Worm (Caenorhabditis elegans) whole organism, late embryonic: Measurements from ENCODE around the gene F23F1.10.

Experiments used
- C08G9.2 ChIP-seq: sonication (generic microtip); optimal IDR thresholded peaks from 2 replicates; lab custom pipeline; 2016; ENCODE audit warnings: mild to moderate bottlenecking, missing genetic modification characterization, moderate library complexity, missing compliant biosample characterization
- F13H6.1 ChIP-seq: sonication (generic microtip); optimal IDR thresholded peaks from 2 replicates; lab custom pipeline; 2016; ENCODE audit warnings: missing genetic modification characterization, missing compliant biosample characterization
- T23F11.4 ChIP-seq: fragments of 200-800 bp; sonication (Bioruptor generic); optimal IDR thresholded peaks from 2 replicates; lab custom pipeline; 2018; ENCODE audit warnings: mild to moderate bottlenecking, missing genetic modification characterization, missing compliant biosample characterization
- Y22D7AL.16 ChIP-seq: sonication (generic microtip); optimal IDR thresholded peaks from 2 replicates; lab custom pipeline; 2016; ENCODE audit warnings: missing genetic modification characterization, missing compliant biosample characterization
- ahr-1 ChIP-seq: sonication (generic microtip); optimal IDR thresholded peaks from 2 replicates; lab custom pipeline; 2016; ENCODE audit warnings: missing genetic modification characterization, missing compliant biosample characterization
- ceh-14 ChIP-seq: sonication (generic microtip); optimal IDR thresholded peaks from 2 replicates; lab custom pipeline; 2016; ENCODE audit warnings: missing genotype, missing genetic modification characterization, missing compliant biosample characterization
- ceh-18 ChIP-seq: sonication (generic microtip); optimal IDR thresholded peaks from 2 replicates; lab custom pipeline; 2016; ENCODE audit warnings: missing genetic modification characterization, missing compliant biosample characterization
- ceh-2 ChIP-seq: sonication (generic microtip); optimal IDR thresholded peaks from 2 replicates; lab custom pipeline; 2016; ENCODE audit warnings: missing genotype, missing genetic modification characterization, missing compliant biosample characterization
- ceh-22 ChIP-seq: sonication (generic microtip); optimal IDR thresholded peaks from 2 replicates; lab custom pipeline; 2017; ENCODE audit warnings: missing biosample characterization, missing genetic modification characterization
- ceh-24 ChIP-seq: sonication (generic microtip); optimal IDR thresholded peaks from 2 replicates; lab custom pipeline; 2016; ENCODE audit warnings: mild to moderate bottlenecking, missing genetic modification characterization, missing compliant biosample characterization
- ceh-30 ChIP-seq: fragments of 150-350 bp; optimal IDR thresholded peaks from 2 replicates; lab custom pipeline; 2014; ENCODE audit warnings: missing biosample characterization, missing genetic modification characterization
- ceh-31 ChIP-seq: sonication (generic microtip); optimal IDR thresholded peaks from 2 replicates; lab custom pipeline; 2016; ENCODE audit warnings: missing genetic modification characterization, missing compliant biosample characterization
- ceh-45 ChIP-seq: fragments of 200-800 bp; sonication (Bioruptor generic); IDR thresholded peaks from 2 replicates; pipeline ENCODE4 v1.3.6; 2022; ENCODE audit warnings: missing genetic modification reagents, missing genetic modification characterization, missing compliant biosample characterization
- ceh-6 ChIP-seq: fragments of 200-800 bp; sonication (Bioruptor generic); optimal IDR thresholded peaks from 2 replicates; lab custom pipeline; 2018; ENCODE audit warnings: mild to moderate bottlenecking, missing genetic modification characterization, missing compliant biosample characterization
- dmd-4 ChIP-seq: sonication (generic microtip); optimal IDR thresholded peaks from 2 replicates; lab custom pipeline; 2016; ENCODE audit warnings: borderline replicate concordance, missing genetic modification characterization, missing compliant biosample characterization
- elt-2 ChIP-seq: sonication (generic microtip); optimal IDR thresholded peaks from 2 replicates; lab custom pipeline; 2016; ENCODE audit warnings: missing genetic modification reagents, missing genetic modification characterization, missing compliant biosample characterization
- eyg-1 ChIP-seq: sonication (generic microtip); optimal IDR thresholded peaks from 2 replicates; lab custom pipeline; 2016; ENCODE audit warnings: missing genotype, missing genetic modification characterization, missing compliant biosample characterization
- hlh-13 ChIP-seq: fragments of 200-800 bp; sonication (Bioruptor generic); optimal IDR thresholded peaks from 2 replicates; lab custom pipeline; 2018; ENCODE audit warnings: mild to moderate bottlenecking, missing genetic modification characterization, missing compliant biosample characterization
- hlh-15 ChIP-seq: sonication (generic microtip); optimal IDR thresholded peaks from 2 replicates; lab custom pipeline; 2016; ENCODE audit warnings: missing genetic modification characterization, missing compliant biosample characterization
- hlh-8 ChIP-seq: sonication (generic microtip); optimal IDR thresholded peaks from 2 replicates; lab custom pipeline; 2016; ENCODE audit warnings: missing genotype, missing genetic modification characterization, missing compliant biosample characterization
- lim-6 ChIP-seq: sonication (generic microtip); optimal IDR thresholded peaks from 2 replicates; lab custom pipeline; 2016; ENCODE audit warnings: missing genetic modification characterization, missing compliant biosample characterization
- lin-11 ChIP-seq: fragments of 200-800 bp; sonication (Bioruptor generic); optimal IDR thresholded peaks from 2 replicates; lab custom pipeline; 2018; ENCODE audit warnings: mild to moderate bottlenecking, missing genetic modification characterization, missing compliant biosample characterization
- madf-2 ChIP-seq: sonication (generic microtip); optimal IDR thresholded peaks from 2 replicates; lab custom pipeline; 2017; ENCODE audit warnings: missing genetic modification characterization, missing compliant biosample characterization
- nfya-1 ChIP-seq: sonication (generic microtip); optimal IDR thresholded peaks from 2 replicates; lab custom pipeline; 2017; ENCODE audit warnings: missing genetic modification characterization, mild to moderate bottlenecking, missing compliant biosample characterization, antibody characterized with exemption, moderate library complexity
- npax-4 ChIP-seq: sonication (generic microtip); optimal IDR thresholded peaks from 2 replicates; lab custom pipeline; 2016; ENCODE audit warnings: missing genetic modification characterization, missing compliant biosample characterization
- odd-2 ChIP-seq: sonication (generic microtip); optimal IDR thresholded peaks from 2 replicates; lab custom pipeline; 2017; ENCODE audit warnings: antibody characterized with exemption, mild to moderate bottlenecking, missing genetic modification characterization, missing compliant biosample characterization
- pat-9 ChIP-seq: fragments of 200-800 bp; sonication (Bioruptor generic); optimal IDR thresholded peaks from 2 replicates; lab custom pipeline; 2018; ENCODE audit warnings: mild to moderate bottlenecking, missing genetic modification characterization, moderate library complexity, missing compliant biosample characterization
- pax-1 ChIP-seq: fragments of 150-350 bp; optimal IDR thresholded peaks from 2 replicates; lab custom pipeline; 2014; ENCODE audit warnings: missing biosample characterization, missing genetic modification characterization
- pha-2 ChIP-seq: sonication (generic microtip); optimal IDR thresholded peaks from 2 replicates; lab custom pipeline; 2017; ENCODE audit warnings: mild to moderate bottlenecking, missing genetic modification characterization, missing compliant biosample characterization
- pqm-1 ChIP-seq: sonication (generic microtip); optimal IDR thresholded peaks from 2 replicates; lab custom pipeline; 2016; ENCODE audit warnings: missing genetic modification characterization, missing compliant biosample characterization
- pros-1 ChIP-seq: fragments of 150-350 bp; optimal IDR thresholded peaks from 2 replicates; lab custom pipeline; 2014; ENCODE audit warnings: missing biosample characterization, missing genetic modification reagents, missing genetic modification characterization
- rnt-1 ChIP-seq: sonication (generic microtip); optimal IDR thresholded peaks from 2 replicates; lab custom pipeline; 2016; ENCODE audit warnings: missing genetic modification characterization, missing compliant biosample characterization
- sdc-2 ChIP-seq: sonication (generic microtip); optimal IDR thresholded peaks from 2 replicates; lab custom pipeline; 2016; ENCODE audit warnings: missing genotype, missing genetic modification characterization, missing compliant biosample characterization
- sox-4 ChIP-seq: sonication (generic microtip); optimal IDR thresholded peaks from 2 replicates; lab custom pipeline; 2017; ENCODE audit warnings: mild to moderate bottlenecking, missing genetic modification characterization, inconsistent platforms, missing compliant biosample characterization
- tbx-2 ChIP-seq: sonication (generic microtip); optimal IDR thresholded peaks from 2 replicates; lab custom pipeline; 2016; ENCODE audit warnings: missing genetic modification characterization, missing compliant biosample characterization
- tbx-7 ChIP-seq: sonication (generic microtip); optimal IDR thresholded peaks from 2 replicates; lab custom pipeline; 2016; ENCODE audit warnings: missing genotype, missing genetic modification characterization, missing compliant biosample characterization
- ttx-3 ChIP-seq: sonication (generic microtip); optimal IDR thresholded peaks from 2 replicates; lab custom pipeline; 2016; ENCODE audit warnings: missing genetic modification reagents, missing genetic modification characterization, missing compliant biosample characterization
- unc-3 ChIP-seq, 2 experiments: fragments of 200-800 bp in 1 of 2; sonication (Bioruptor generic) in 1 of 2; sonication (generic microtip) in 1 of 2; conservative IDR thresholded peaks in 1 of 2; optimal IDR thresholded peaks in 1 of 2; 2 replicates each; pipeline versions ENCODE4 v1.3.6 to Lab custom; 2016 to 2022; ENCODE audit warnings: missing compliant biosample characterization in 2 of 2, missing genetic modification characterization in 2 of 2, missing genetic modification reagents in 1 of 2
- unc-55 ChIP-seq: sonication (generic microtip); optimal IDR thresholded peaks from 2 replicates; lab custom pipeline; 2017; ENCODE audit warnings: missing biosample characterization, missing genetic modification reagents, missing genetic modification characterization
- unc-86 ChIP-seq: sonication (generic microtip); optimal IDR thresholded peaks from 2 replicates; lab custom pipeline; 2016; ENCODE audit warnings: missing genetic modification characterization, missing compliant biosample characterization
- ztf-16 ChIP-seq: sonication (generic microtip); optimal IDR thresholded peaks from 2 replicates; lab custom pipeline; 2017; ENCODE audit warnings: missing genetic modification characterization, missing compliant biosample characterization

Gene F23F1.10

DNA sequence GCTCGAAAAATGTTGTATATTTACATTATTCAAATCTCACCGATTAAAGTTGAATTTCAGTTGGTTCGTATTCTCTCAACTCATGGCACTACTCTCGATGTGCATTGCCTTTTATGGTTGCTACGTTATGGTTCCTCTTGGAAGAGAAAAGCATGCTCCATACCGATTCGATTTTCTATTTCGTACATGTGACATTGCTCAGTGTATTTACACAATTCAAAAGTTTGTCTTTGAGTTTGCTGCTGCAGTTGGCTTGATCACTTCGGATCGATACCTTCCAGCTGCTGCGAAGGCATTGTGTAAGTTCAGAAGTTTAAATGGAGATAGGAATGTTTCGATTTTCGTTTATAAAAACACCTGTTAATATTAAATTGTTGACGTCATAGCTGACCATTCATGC lies 33.6 kb downstream of the F23F1.10 start:
- no peak for TF ChIP-seq npax-4 (tag; lab: Kevin White, UChicago)
- no peak for TF ChIP-seq sox-4
- no peak for TF ChIP-seq ztf-16 (tag; lab: Kevin White, UChicago)
- no peak for TF ChIP-seq pqm-1 (tag; lab: Kevin White, UChicago)
- no peak for TF ChIP-seq unc-55 (GFP tag; lab: Kevin White, UChicago)
- no peak for TF ChIP-seq ceh-18 (tag; lab: Kevin White, UChicago)
- TF ChIP-seq ceh-2: no peak
- no peak for TF ChIP-seq ahr-1
- no peak for TF ChIP-seq lin-11 (tag; lab: Kevin White, UChicago)
- no peak for TF ChIP-seq pros-1
- TF ChIP-seq eyg-1: no peak
- no peak for TF ChIP-seq hlh-13 (GFP tag; lab: Kevin White, UChicago)
- no peak for TF ChIP-seq rnt-1 (tag; lab: Kevin White, UChicago)
- no peak for TF ChIP-seq pha-2 (tag; lab: Kevin White, UChicago)
- no peak for TF ChIP-seq elt-2

DNA sequence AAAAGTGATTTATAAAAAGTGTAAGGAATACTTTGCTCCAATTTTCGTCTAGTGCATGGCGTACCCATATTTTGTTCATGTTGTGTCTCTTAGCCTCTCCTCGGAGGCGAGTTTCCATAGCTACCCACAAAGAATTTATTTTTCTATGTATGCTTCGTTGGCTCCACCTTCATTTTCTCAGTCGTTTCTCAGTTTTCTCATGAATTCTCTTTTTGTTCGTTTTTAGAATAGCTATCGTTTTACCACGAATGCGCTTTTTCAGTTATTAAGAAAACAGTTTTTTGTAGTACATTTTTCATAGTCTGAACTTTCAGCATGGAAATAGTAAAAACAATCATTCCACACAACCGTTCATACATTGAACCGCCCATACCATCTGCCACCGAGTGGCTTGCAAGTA lies 35.4 kb downstream of the F23F1.10 start, which contains the start of gene osta-1:
Gene osta-1, plus strand, starts transcription at position 309 of the 400 bp plus-strand sequence.
- no peak for TF ChIP-seq unc-55 (GFP tag; lab: Kevin White, UChicago)
- no peak for TF ChIP-seq hlh-15 (tag; lab: Kevin White, UChicago)
- no peak for TF ChIP-seq unc-3 (GFP tag; conservative IDR thresholded peaks at IDR 0.05; lab: Robert Waterston, UW)
- TF ChIP-seq unc-3 (tag; optimal IDR thresholded peaks at IDR 0.05; lab: Kevin White, UChicago): no peak
- no peak for TF ChIP-seq elt-2
- TF ChIP-seq rnt-1 (tag; lab: Kevin White, UChicago): no peak
- no peak for TF ChIP-seq lim-6
- TF ChIP-seq pros-1: no peak
- no peak for TF ChIP-seq ztf-16 (tag; lab: Kevin White, UChicago)
- no peak for TF ChIP-seq ceh-24 (tag; lab: Kevin White, UChicago)
- no peak for TF ChIP-seq hlh-8 (tag; lab: Kevin White, UChicago)
- TF ChIP-seq, all 69 proteins: peak for 0

DNA sequence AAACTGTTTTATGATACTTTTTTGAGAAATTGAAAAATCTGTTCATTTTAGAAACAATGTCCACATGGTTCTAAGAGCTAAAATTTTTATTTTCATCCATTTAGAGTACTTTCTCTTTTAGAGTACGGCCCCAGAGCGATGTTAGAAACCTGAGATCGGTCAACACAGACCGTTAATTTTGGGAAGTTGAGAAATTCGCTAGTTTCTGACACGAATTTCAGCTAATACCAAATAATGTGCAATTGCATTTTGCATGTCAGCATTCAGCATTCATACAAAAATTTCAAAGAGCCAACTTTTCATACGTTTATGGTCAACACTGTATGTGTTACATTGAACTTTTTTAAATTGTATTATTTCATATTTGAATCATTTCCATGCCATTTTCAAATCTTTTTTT lies 37.0 kb downstream of the F23F1.10 start:
- TF ChIP-seq pat-9 (tag; lab: Kevin White, UChicago) (no peak), ceh-14 (no peak), ceh-30 (tag; lab: Kevin White, UChicago) (no peak), pros-1 (no peak), tbx-7 (tag; lab: Kevin White, UChicago) (no peak), C08G9.2 (tag; lab: Kevin White, UChicago) (no peak)

DNA sequence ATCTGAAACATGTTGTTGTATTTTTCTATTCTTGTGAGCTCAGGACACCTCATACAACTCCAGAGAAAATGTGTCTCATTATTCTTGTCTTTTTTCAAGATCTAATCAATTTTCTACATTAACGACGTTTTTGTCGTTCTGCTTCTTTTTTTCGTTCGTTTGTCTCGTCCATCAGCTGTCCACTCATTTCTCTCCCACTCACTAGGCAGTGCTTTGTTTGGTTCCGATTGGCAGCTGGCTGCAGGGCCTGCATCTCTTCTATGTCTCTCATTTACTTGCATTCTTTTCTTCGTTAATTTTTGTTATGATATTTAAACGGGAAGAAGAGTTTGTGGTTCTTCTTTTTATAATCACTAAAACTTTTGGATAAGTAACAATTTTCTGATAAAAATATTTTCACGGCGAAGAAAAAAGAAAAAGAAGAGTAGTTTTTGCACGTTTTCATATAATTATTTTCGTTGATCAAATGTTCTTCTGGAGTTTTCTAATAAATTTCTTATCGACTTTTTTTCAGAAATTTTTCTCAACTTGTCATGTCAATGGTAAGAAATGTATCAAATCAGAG lies 40.4 kb downstream of the F23F1.10 start, which contains the start of gene 2L52.1:
Gene 2L52.1, plus strand, starts transcription at position 515 of the 565 bp plus-strand sequence.
- peak; percentile 32 for TF ChIP-seq unc-55 (GFP tag; lab: Kevin White, UChicago)
- TF ChIP-seq T23F11.4: no peak
- no peak for TF ChIP-seq ceh-6 (GFP tag; lab: Kevin White, UChicago)
- TF ChIP-seq unc-86: no peak
- TF ChIP-seq ceh-2: no peak
- TF ChIP-seq sdc-2 (tag; lab: Kevin White, UChicago): no peak
- no peak for TF ChIP-seq pax-1 (tag; lab: Kevin White, UChicago)
- TF ChIP-seq ceh-45 (GFP tag; lab: Robert Waterston, UW): no peak
- no peak for TF ChIP-seq ceh-18 (tag; lab: Kevin White, UChicago)
- TF ChIP-seq ceh-14: no peak
- TF ChIP-seq dmd-4 (tag; lab: Kevin White, UChicago): no peak
- no peak for TF ChIP-seq ceh-22
- TF ChIP-seq ttx-3: no peak
- TF ChIP-seq ceh-31 (tag; lab: Kevin White, UChicago): peak; percentile 15
- TF ChIP-seq hlh-8 (tag; lab: Kevin White, UChicago): no peak
- TF ChIP-seq sox-4: no peak
- TF ChIP-seq tbx-2 (tag; lab: Kevin White, UChicago): no peak
- peak; percentile 61 for TF ChIP-seq nfya-1 (tag; lab: Kevin White, UChicago)
- no peak for TF ChIP-seq F13H6.1
- no peak for TF ChIP-seq Y22D7AL.16 (tag; lab: Kevin White, UChicago)
- TF ChIP-seq lin-11 (tag; lab: Kevin White, UChicago): no peak
- TF ChIP-seq odd-2 (tag; lab: Kevin White, UChicago): no peak
- no peak for TF ChIP-seq madf-2
- no peak for TF ChIP-seq ahr-1
